Worm (Caenorhabditis elegans) whole organism, midembryonic: ENCODE measurements around the gene R02E12.4.

ENCODE experiments used
- T22C8.4 ChIP-seq: fragments of 200-800 bp; sonication (Bioruptor generic); IDR thresholded peaks from 2 replicates; pipeline ENCODE4 v1.3.6; 2022; ENCODE audit warnings: missing genetic modification characterization, missing compliant biosample characterization
- ztf-23 ChIP-seq: fragments of 200-800 bp; sonication (Bioruptor generic); IDR thresholded peaks from 2 replicates; pipeline ENCODE4 v1.3.6; 2022; ENCODE audit warnings: missing genetic modification reagents, missing genetic modification characterization, missing compliant biosample characterization

Gene R02E12.4

DNA sequence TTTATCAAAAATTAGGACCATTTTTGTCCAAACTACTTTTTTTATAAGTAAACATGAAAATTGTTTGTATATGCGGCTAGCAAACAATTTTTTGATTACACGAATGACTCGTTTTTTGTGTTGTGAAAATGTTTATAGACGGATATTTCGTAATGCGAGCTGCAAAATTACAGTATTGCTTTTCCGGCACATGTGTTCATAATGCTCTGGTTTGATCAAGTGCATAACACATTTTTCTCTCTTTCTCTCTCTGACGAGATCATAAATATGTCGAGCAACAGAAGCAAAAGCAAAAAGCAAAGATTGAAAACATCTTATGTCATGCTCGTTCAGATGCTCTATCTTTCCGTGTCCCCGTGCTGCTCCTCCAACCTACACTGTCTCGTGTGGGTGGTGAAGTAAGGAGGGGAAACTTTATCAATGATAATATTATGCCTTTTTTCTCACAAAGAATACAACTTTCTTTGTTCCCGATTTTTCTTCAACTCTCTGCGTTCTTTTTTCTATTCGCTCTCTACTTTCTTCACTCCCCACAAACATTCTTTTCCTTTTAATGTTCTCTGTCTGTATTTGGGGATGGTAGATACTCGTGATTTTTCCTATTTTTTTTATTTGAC lies 13.6 kb downstream of the R02E12.4 start:
- TF ChIP-seq T22C8.4 (GFP tag; lab: Robert Waterston, UW) = no peak

DNA sequence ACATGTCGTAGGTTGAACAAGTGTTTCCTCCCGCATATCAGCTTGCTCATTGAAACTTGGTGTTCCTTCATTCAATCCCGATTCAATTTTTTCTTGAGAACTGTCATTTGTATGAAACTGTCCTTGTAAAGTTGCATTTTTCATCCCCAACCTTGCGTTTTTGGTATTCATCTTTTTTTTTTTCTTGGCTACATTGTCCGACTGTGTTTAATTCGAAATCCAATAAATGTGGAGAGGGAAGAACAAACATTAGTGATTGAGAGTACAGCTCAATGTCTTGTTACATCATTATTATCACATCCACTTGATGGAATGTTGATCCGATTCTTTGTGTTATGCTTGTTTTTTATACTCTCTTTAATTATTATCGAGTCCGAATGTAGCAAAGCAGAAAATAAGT lies 16.9 kb downstream of the R02E12.4 start, which contains the start of gene acr-10:
Gene acr-10 (plus strand): TSS at position 301 of the 400 bp plus-strand sequence.
- no peak for TF ChIP-seq ztf-23 (GFP tag; lab: Robert Waterston, UW)
